Fruit fly (Drosophila melanogaster) whole organism, embryonic: ENCODE measurements around the gene Hrb27C.

Experiments
- Awh ChIP-seq: fragments of 200-800 bp; sonication (Bioruptor generic); IDR thresholded peaks from 2 replicates; pipeline ENCODE4, ENCODE4 v1.3.6; 2022; ENCODE audit warnings: missing biosample characterization, missing genetic modification characterization
- BEAF-32 ChIP-seq: fragments of 200-800 bp; sonication (Bioruptor generic); optimal IDR thresholded peaks from 3 replicates; lab custom pipeline; 2017; ENCODE audit warnings: missing biosample characterization, missing genetic modification characterization, mild to moderate bottlenecking, moderate library complexity, missing genetic modification reagents
- C15 ChIP-seq: fragments of 200-800 bp; sonication (Bioruptor generic); IDR thresholded peaks from 3 replicates; pipeline ENCODE4 v1.3.6; 2022; ENCODE audit warnings: missing biosample characterization, missing genetic modification characterization
- CG10267 ChIP-seq: fragments of 200-800 bp; sonication (Bioruptor generic); optimal IDR thresholded peaks from 2 replicates; lab custom pipeline; 2018; ENCODE audit warnings: missing biosample characterization, mild to moderate bottlenecking, missing genetic modification characterization, moderate library complexity
- CG10321 ChIP-seq: fragments of 200-800 bp; sonication (Bioruptor generic); IDR thresholded peaks from 2 replicates; pipeline ENCODE4 v1.3.6; 2022; ENCODE audit warnings: missing biosample characterization, missing genetic modification characterization
- CG11247 ChIP-seq: fragments of 200-800 bp; sonication (Bioruptor generic); IDR thresholded peaks from 2 replicates; pipeline ENCODE4 v1.3.6; 2022; ENCODE audit warnings: missing biosample characterization, missing genetic modification characterization
- CG11456 ChIP-seq: fragments of 200-800 bp; sonication (Bioruptor generic); IDR thresholded peaks from 3 replicates; pipeline ENCODE4 v1.3.6; 2022; ENCODE audit warnings: missing biosample characterization, missing genetic modification characterization
- CG12219 ChIP-seq: fragments of 200-800 bp; sonication (Bioruptor generic); optimal IDR thresholded peaks from 3 replicates; lab custom pipeline; 2018; ENCODE audit warnings: missing biosample characterization, mild to moderate bottlenecking, missing genetic modification characterization
- CG1233 ChIP-seq: fragments of 200-800 bp; sonication (Bioruptor generic); optimal IDR thresholded peaks from 4 replicates; lab custom pipeline; 2018; ENCODE audit warnings: missing biosample characterization, mild to moderate bottlenecking, missing genetic modification characterization
- CG12391 ChIP-seq: fragments of 200-800 bp; sonication (Bioruptor generic); optimal IDR thresholded peaks from 3 replicates; lab custom pipeline; 2018; ENCODE audit warnings: missing biosample characterization, mild to moderate bottlenecking, missing genetic modification characterization, moderate library complexity
- CG13123 ChIP-seq: fragments of 200-800 bp; sonication (Bioruptor generic); optimal IDR thresholded peaks from 2 replicates; lab custom pipeline; 2016; ENCODE audit warnings: missing biosample characterization, missing genetic modification characterization
- CG13775 ChIP-seq: fragments of 200-800 bp; sonication (Bioruptor generic); optimal IDR thresholded peaks from 3 replicates; lab custom pipeline; 2017; ENCODE audit warnings: missing biosample characterization, mild to moderate bottlenecking, missing genetic modification characterization
- CG14441 ChIP-seq: fragments of 200-800 bp; sonication (Bioruptor generic); IDR thresholded peaks from 2 replicates; pipeline ENCODE4 v1.3.6; 2022; ENCODE audit warnings: missing biosample characterization, missing genetic modification characterization
- CG14710 ChIP-seq: fragments of 200-800 bp; sonication (Bioruptor generic); optimal IDR thresholded peaks from 3 replicates; lab custom pipeline; 2019; ENCODE audit warnings: missing biosample characterization, mild to moderate bottlenecking, missing genetic modification characterization, moderate library complexity
- CG1602 ChIP-seq: fragments of 200-800 bp; sonication (Bioruptor generic); optimal IDR thresholded peaks from 3 replicates; lab custom pipeline; 2016; ENCODE audit warnings: missing biosample characterization, missing genetic modification characterization
- CG1603 ChIP-seq: fragments of 200-800 bp; sonication (Bioruptor generic); optimal IDR thresholded peaks from 2 replicates; lab custom pipeline; 2019; ENCODE audit warnings: missing biosample characterization, mild to moderate bottlenecking, missing genetic modification characterization, moderate library complexity
- CG30020 ChIP-seq: fragments of 200-800 bp; optimal IDR thresholded peaks from 2 replicates; lab custom pipeline; 2019; ENCODE audit warnings: missing biosample characterization, mild to moderate bottlenecking, missing genetic modification characterization, moderate library complexity
- CG30431 ChIP-seq: fragments of 200-800 bp; sonication (Bioruptor generic); optimal IDR thresholded peaks from 2 replicates; lab custom pipeline; 2017; ENCODE audit warnings: missing biosample characterization, missing genetic modification characterization
- CG31365 ChIP-seq: fragments of 200-800 bp; sonication (Bioruptor generic); optimal IDR thresholded peaks from 2 replicates; lab custom pipeline; 2018; ENCODE audit warnings: missing biosample characterization, mild to moderate bottlenecking, missing genetic modification characterization
- CG3281 ChIP-seq: fragments of 200-800 bp; sonication (Bioruptor generic); optimal IDR thresholded peaks from 3 replicates; lab custom pipeline; 2017; ENCODE audit warnings: missing biosample characterization, mild to moderate bottlenecking, missing genetic modification characterization
- CG4282 ChIP-seq: fragments of 200-800 bp; sonication (Bioruptor generic); optimal IDR thresholded peaks from 2 replicates; lab custom pipeline; 2016; ENCODE audit warnings: missing biosample characterization, missing genetic modification characterization
- CG43689 ChIP-seq: fragments of 200-800 bp; sonication (Bioruptor generic); IDR thresholded peaks from 2 replicates; pipeline ENCODE4 v1.3.6; 2022; ENCODE audit warnings: missing biosample characterization, missing genetic modification characterization
- CG9215 ChIP-seq: fragments of 200-800 bp; sonication (Bioruptor generic); IDR thresholded peaks from 2 replicates; pipeline ENCODE4 v1.3.6; 2022; ENCODE audit warnings: missing biosample characterization, missing genetic modification characterization
- CTCF ChIP-seq: fragments of 200-800 bp; sonication (Bioruptor generic); optimal IDR thresholded peaks from 2 replicates; lab custom pipeline; 2017; ENCODE audit warnings: missing biosample characterization, mild to moderate bottlenecking, missing genetic modification characterization, moderate library complexity
- CoRest ChIP-seq: fragments of 200-800 bp; sonication (Bioruptor generic); optimal IDR thresholded peaks from 3 replicates; lab custom pipeline; 2018; ENCODE audit warnings: missing biosample characterization, mild to moderate bottlenecking, missing genetic modification characterization, moderate library complexity
- D19B ChIP-seq: fragments of 200-800 bp; sonication (Bioruptor generic); optimal IDR thresholded peaks from 2 replicates; lab custom pipeline; 2017; ENCODE audit warnings: missing biosample characterization, mild to moderate bottlenecking, missing genetic modification characterization
- Dip2 ChIP-seq: fragments of 200-800 bp; sonication (Bioruptor generic); IDR thresholded peaks from 2 replicates; pipeline ENCODE4 v1.3.6; 2022; ENCODE audit warnings: missing biosample characterization, missing genetic modification characterization
- Doc2 ChIP-seq: fragments of 200-800 bp; sonication (Bioruptor generic); IDR thresholded peaks from 2 replicates; pipeline ENCODE4 v1.3.6; 2022; ENCODE audit warnings: missing biosample characterization, missing genetic modification characterization
- Dp ChIP-seq: fragments of 200-800 bp; sonication (Bioruptor generic); optimal IDR thresholded peaks from 2 replicates; lab custom pipeline; 2018; ENCODE audit warnings: missing biosample characterization, mild to moderate bottlenecking, missing genetic modification characterization, moderate library complexity
- E2f1 ChIP-seq: fragments of 200-800 bp; sonication (Bioruptor generic); IDR thresholded peaks from 2 replicates; pipeline ENCODE4 v1.3.6; 2022; ENCODE audit warnings: missing biosample characterization, missing genetic modification characterization
- Ets65A ChIP-seq: fragments of 200-800 bp; sonication (Bioruptor generic); peaks from one replicate; lab custom pipeline; 2016; ENCODE audit warnings: missing biosample characterization, missing genetic modification characterization
- Meics ChIP-seq: fragments of 200-800 bp; sonication (Bioruptor generic); optimal IDR thresholded peaks from 2 replicates; lab custom pipeline; 2017; ENCODE audit warnings: missing biosample characterization, mild to moderate bottlenecking, missing genetic modification characterization
- Mrtf ChIP-seq: fragments of 200-800 bp; sonication (Bioruptor generic); IDR thresholded peaks from 3 replicates; pipeline ENCODE4 v1.3.6; 2022; ENCODE audit warnings: missing biosample characterization, missing genetic modification characterization
- Rx ChIP-seq: fragments of 200-800 bp; sonication (Bioruptor generic); IDR thresholded peaks from 2 replicates; pipeline ENCODE4 v1.3.6; 2022; ENCODE audit warnings: missing biosample characterization, missing genetic modification characterization
- Six4 ChIP-seq: fragments of 200-800 bp; sonication (Bioruptor generic); optimal IDR thresholded peaks from 2 replicates; lab custom pipeline; 2016; ENCODE audit warnings: missing biosample characterization, missing genetic modification characterization
- YL-1 ChIP-seq: fragments of 200-800 bp; sonication (Bioruptor generic); optimal IDR thresholded peaks from 3 replicates; lab custom pipeline; 2017; ENCODE audit warnings: missing biosample characterization, mild to moderate bottlenecking, missing genetic modification characterization
- dm ChIP-seq: fragments of 200-800 bp; sonication (Bioruptor generic); optimal IDR thresholded peaks from 3 replicates; lab custom pipeline; 2016; ENCODE audit warnings: missing biosample characterization, missing genetic modification characterization
- ewg ChIP-seq: fragments of 200-800 bp; sonication (Bioruptor generic); optimal IDR thresholded peaks from 3 replicates; lab custom pipeline; 2017; ENCODE audit warnings: mild to moderate bottlenecking, missing biosample characterization, missing genetic modification reagents, missing genetic modification characterization
- exex ChIP-seq: fragments of 200-800 bp; sonication (Bioruptor generic); optimal IDR thresholded peaks from 4 replicates; lab custom pipeline; 2018; ENCODE audit warnings: missing biosample characterization, mild to moderate bottlenecking, missing genetic modification characterization, moderate library complexity
- fd64A ChIP-seq: fragments of 200-800 bp; sonication (Bioruptor generic); optimal IDR thresholded peaks from 3 replicates; lab custom pipeline; 2018; ENCODE audit warnings: missing biosample characterization, mild to moderate bottlenecking, missing genetic modification characterization
- gem ChIP-seq: fragments of 200-800 bp; sonication (Bioruptor generic); optimal IDR thresholded peaks from 2 replicates; lab custom pipeline; 2019; ENCODE audit warnings: missing biosample characterization, mild to moderate bottlenecking, missing genetic modification characterization, moderate library complexity
- jumu ChIP-seq: fragments of 200-800 bp; sonication (Bioruptor generic); optimal IDR thresholded peaks from 3 replicates; lab custom pipeline; 2016; ENCODE audit warnings: missing biosample characterization, missing genetic modification characterization
- kah ChIP-seq: fragments of 200-800 bp; sonication (Bioruptor generic); optimal IDR thresholded peaks from 2 replicates; lab custom pipeline; 2018; ENCODE audit warnings: missing biosample characterization, mild to moderate bottlenecking, missing genetic modification characterization
- lbe ChIP-seq: fragments of 200-800 bp; sonication (Bioruptor generic); optimal IDR thresholded peaks from 2 replicates; lab custom pipeline; 2016; ENCODE audit warnings: missing biosample characterization, mild to moderate bottlenecking, missing genetic modification characterization
- phol ChIP-seq: fragments of 200-800 bp; sonication (Bioruptor generic); optimal IDR thresholded peaks from 3 replicates; lab custom pipeline; 2018; ENCODE audit warnings: missing biosample characterization, mild to moderate bottlenecking, missing genetic modification characterization, moderate library complexity
- pnt ChIP-seq: fragments of 200-800 bp; sonication (Bioruptor generic); optimal IDR thresholded peaks from 3 replicates; lab custom pipeline; 2016; ENCODE audit warnings: missing biosample characterization, missing genetic modification characterization
- pzg ChIP-seq: fragments of 200-800 bp; sonication (Bioruptor generic); optimal IDR thresholded peaks from 3 replicates; lab custom pipeline; 2018; ENCODE audit warnings: missing biosample characterization, mild to moderate bottlenecking, missing genetic modification characterization, moderate library complexity
- sima ChIP-seq: fragments of 200-800 bp; sonication (Bioruptor generic); optimal IDR thresholded peaks from 2 replicates; lab custom pipeline; 2016; ENCODE audit warnings: missing biosample characterization, missing genetic modification characterization
- stc ChIP-seq: fragments of 200-800 bp; sonication (Bioruptor generic); IDR thresholded peaks from 2 replicates; pipeline ENCODE4 v1.3.6; 2022; ENCODE audit warnings: missing biosample characterization, missing genetic modification characterization
- usp ChIP-seq: fragments of >200 bp; optimal IDR thresholded peaks from 2 replicates; lab custom pipeline; 2017; ENCODE audit warnings: missing biosample characterization, missing genetic modification characterization
- zen ChIP-seq: fragments of 200-800 bp; sonication (Bioruptor generic); optimal IDR thresholded peaks from 3 replicates; lab custom pipeline; 2018; ENCODE audit warnings: missing biosample characterization, mild to moderate bottlenecking, missing genetic modification characterization, moderate library complexity
- zf30C ChIP-seq: fragments of 200-800 bp; sonication (Bioruptor generic); optimal IDR thresholded peaks from 3 replicates; lab custom pipeline; 2018; ENCODE audit warnings: missing biosample characterization, mild to moderate bottlenecking, missing genetic modification characterization

Gene Hrb27C

dm6 chr2L:6950096-6950495 is 29.6 kb downstream of the Hrb27C start, which contains the start of the genes Gas41 and SA1 (continued):
- TF ChIP-seq phol (tag; lab: Kevin White, UChicago) (peak; percentile 94), CoRest (tag; lab: Kevin White, UChicago) (peak; percentile 76), CG12219 (GFP tag; lab: Kevin White, UChicago) (peak; percentile 69), ewg (GFP tag; lab: Kevin White, UChicago) (peak; percentile 33), Meics (peak; percentile 86), CG13123 (GFP tag; lab: Kevin White, UChicago) (peak; percentile 15), CG10321 (GFP tag; lab: Robert Waterston, UW) (0 out of 2 replicates have a peak, but pooled peaks have one; percentile 24), usp (no peak), CG43689 (GFP tag; lab: Robert Waterston, UW) (peak; percentile 56; the same call in 1 of the 2 replicates), CG14441 (GFP tag; lab: Robert Waterston, UW) (peak; percentile 91), stc (GFP tag; lab: Robert Waterston, UW) (peak; percentile 85), C15 (GFP tag; lab: Robert Waterston, UW) (peak; percentile 65; the same call in 1 of the 3 replicates), Dp (GFP tag; lab: Kevin White, UChicago) (peak; percentile 42), CG1603 (peak; percentile 43), YL-1 (GFP tag; lab: Kevin White, UChicago) (peak; percentile 69), lbe (GFP tag; lab: Kevin White, UChicago) (peak; percentile 82), zf30C (GFP tag; lab: Kevin White, UChicago) (no peak), CG12391 (tag; lab: Kevin White, UChicago) (peak; percentile 98), pnt (GFP tag; lab: Kevin White, UChicago) (peak; percentile 48), gem (tag; lab: Kevin White, UChicago) (peak; percentile 97), CG1233 (GFP tag; lab: Kevin White, UChicago) (peak; percentile 81), D19B (GFP tag; lab: Kevin White, UChicago) (peak; percentile 48), jumu (peak; percentile 70), CTCF (GFP tag; lab: Kevin White, UChicago) (peak; percentile 28), Mrtf (GFP tag; lab: Robert Waterston, UW) (no peak), CG9215 (GFP tag; lab: Robert Waterston, UW) (peak; percentile 89), CG13775 (peak; percentile 100), zen (tag; lab: Kevin White, UChicago) (peak; percentile 95), CG11247 (GFP tag; lab: Robert Waterston, UW) (no peak), E2f1 (peak; percentile 91), Ets65A (GFP tag; lab: Kevin White, UChicago) (peak; percentile 63), CG3281 (GFP tag; lab: Kevin White, UChicago) (peak; percentile 85), Rx (GFP tag; lab: Robert Waterston, UW) (peak; percentile 61), CG11456 (no peak), Dip2 (GFP tag; lab: Robert Waterston, UW) (no peak), Six4 (peak; percentile 70), CG14710 (peak; percentile 96), exex (no peak), kah (GFP tag; lab: Kevin White, UChicago) (peak; percentile 54), CG1602 (GFP tag; lab: Kevin White, UChicago) (peak; percentile 92), CG30020 (tag; lab: Kevin White, UChicago) (peak; percentile 81), CG31365 (tag; lab: Kevin White, UChicago) (peak; percentile 8), dm (GFP tag; lab: Kevin White, UChicago) (peak; percentile 11), Awh (GFP tag; lab: Robert Waterston, UW) (peak; percentile 90), CG30431 (GFP tag; lab: Kevin White, UChicago) (no peak), sima (GFP tag; lab: Kevin White, UChicago) (no peak), BEAF-32 (GFP tag; lab: Kevin White, UChicago) (peak; percentile 88), CG4282 (GFP tag; lab: Kevin White, UChicago) (no peak), pzg (GFP tag; lab: Kevin White, UChicago) (peak; percentile 56), fd64A (GFP tag; lab: Kevin White, UChicago) (no peak), CG10267 (tag; lab: Kevin White, UChicago) (peak; percentile 83), Doc2 (GFP tag; lab: Robert Waterston, UW) (no peak)
